Worm (Caenorhabditis elegans) whole organism, early embryonic: ENCODE measurements around the gene cal-1.

Experiments
- B0310.2 ChIP-seq: sonication (generic microtip); optimal IDR thresholded peaks from 2 replicates; lab custom pipeline; 2016; ENCODE audit warnings: mild to moderate bottlenecking, missing genetic modification characterization, missing compliant biosample characterization
- aly-1 ChIP-seq: sonication (generic microtip); optimal IDR thresholded peaks from 2 replicates; lab custom pipeline; 2016; ENCODE audit warnings: missing genetic modification characterization, missing compliant biosample characterization
- ama-1 ChIP-seq: fragments of 150-350 bp; optimal IDR thresholded peaks from 2 replicates; lab custom pipeline; 2014
- ceh-36 ChIP-seq: sonication (generic microtip); optimal IDR thresholded peaks from 2 replicates; lab custom pipeline; 2016; ENCODE audit warnings: missing genetic modification characterization, inconsistent platforms, missing compliant biosample characterization
- flt-1 ChIP-seq: fragments of 200-800 bp; sonication (Bioruptor generic); IDR thresholded peaks from 2 replicates; pipeline ENCODE4 v1.3.6; 2022; ENCODE audit warnings: missing genetic modification characterization, missing compliant biosample characterization
- hmbx-1 ChIP-seq: sonication (generic microtip); optimal IDR thresholded peaks from 2 replicates; lab custom pipeline; 2016; ENCODE audit warnings: mild to moderate bottlenecking, missing genetic modification characterization, missing compliant biosample characterization
- hmg-4 ChIP-seq: fragments of 200-800 bp; sonication (Bioruptor generic); optimal IDR thresholded peaks from 2 replicates; lab custom pipeline; 2018; ENCODE audit warnings: mild to moderate bottlenecking, missing genetic modification characterization, missing compliant biosample characterization
- hnd-1 ChIP-seq: sonication (generic microtip); optimal IDR thresholded peaks from 2 replicates; lab custom pipeline; 2016; ENCODE audit warnings: missing genetic modification characterization, missing compliant biosample characterization
- pes-1 ChIP-seq: fragments of 200-800 bp; sonication (Bioruptor generic); IDR thresholded peaks from 2 replicates; pipeline ENCODE4 v1.3.6; 2022; ENCODE audit warnings: missing genetic modification reagents, missing genetic modification characterization, missing compliant biosample characterization
- sea-1 ChIP-seq: fragments of 200-800 bp; sonication (Bioruptor generic); conservative IDR thresholded peaks from 2 replicates; pipeline ENCODE4 v1.3.6; 2022; ENCODE audit warnings: missing genetic modification characterization, missing compliant biosample characterization
- tbx-11 ChIP-seq: fragments of 200-800 bp; sonication (Bioruptor generic); IDR thresholded peaks from 2 replicates; pipeline ENCODE4 v1.3.6; 2022; ENCODE audit warnings: missing genetic modification characterization, missing compliant biosample characterization

- no peak for TF ChIP-seq tbx-11 (GFP tag; lab: Robert Waterston, UW)
- no peak for TF ChIP-seq flt-1 (GFP tag; lab: Robert Waterston, UW)
- no peak for TF ChIP-seq ama-1 (lab: Kevin White, UChicago)
- no peak for TF ChIP-seq sea-1 (GFP tag; lab: Robert Waterston, UW)
- no peak for TF ChIP-seq hnd-1 (tag; lab: Kevin White, UChicago)
- TF ChIP-seq hmbx-1 = no peak
- no peak for TF ChIP-seq B0310.2 (tag; lab: Kevin White, UChicago)
- no peak for TF ChIP-seq pes-1 (GFP tag; lab: Robert Waterston, UW)
- TF ChIP-seq hmg-4 = no peak
- TF ChIP-seq aly-1 (tag; lab: Kevin White, UChicago) = no peak
- no peak for TF ChIP-seq ceh-36 (tag; lab: Kevin White, UChicago)
These were observed 25.8 kb upstream of the cal-1 start for ce11 chrV:12542683-12543319.
